Worm (Caenorhabditis elegans): Measurements from ENCODE around the gene F55G11.7.

DNA sequence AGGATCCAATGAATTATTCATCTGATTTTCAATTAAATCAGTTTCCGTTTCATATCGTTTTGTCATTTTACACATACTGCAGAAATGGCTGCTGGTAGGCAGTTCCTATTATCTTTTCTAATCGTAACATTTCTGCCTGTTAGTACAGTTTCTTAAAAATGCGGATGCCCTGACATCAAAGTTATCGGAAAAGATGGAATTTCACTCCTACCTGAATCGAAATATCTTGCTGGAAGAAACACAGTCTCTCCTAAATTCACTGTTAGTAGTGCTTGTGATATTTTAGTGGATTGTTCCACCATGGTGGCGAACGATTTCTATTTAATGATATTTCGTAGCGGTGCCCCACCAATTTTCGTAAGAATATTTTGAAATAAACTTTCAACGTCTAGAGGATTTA lies 11.8 kb upstream of the F55G11.7 start, which contains the start of gene F55G11.10:
- TF ChIP-seq sox-4 (tag; optimal IDR thresholded peaks at IDR 0.05) (no peak), nfya-1 (tag; optimal IDR thresholded peaks at IDR 0.05) (no peak), F13H6.1 (tag; optimal IDR thresholded peaks at IDR 0.05) (no peak), mec-3 (tag; optimal IDR thresholded peaks at IDR 0.05; ENCODE audit: borderline replicate concordance) (no peak), ceh-31 (tag; optimal IDR thresholded peaks at IDR 0.05) (no peak), ceh-34 (tag; optimal IDR thresholded peaks at IDR 0.05) (no peak), sox-2 (GFP tag; IDR thresholded peaks at IDR 0.05) (no peak), C08G9.2 (tag; optimal IDR thresholded peaks at IDR 0.05) (no peak), pqm-1 (tag; optimal IDR thresholded peaks at IDR 0.05) (no peak), madf-2 (tag; optimal IDR thresholded peaks at IDR 0.05) (no peak), eyg-1 (tag; optimal IDR thresholded peaks at IDR 0.05) (no peak)

All from whole organism, late embryonic.